Fruit fly (Drosophila melanogaster) whole organism, embryonic: ENCODE results near the gene CG18269.

ENCODE experiments used
- Blimp-1 ChIP-seq: fragments of 200-800 bp; sonication (Bioruptor generic); optimal IDR thresholded peaks from 3 replicates; lab custom pipeline; 2018; ENCODE audit warnings: missing biosample characterization, missing genetic modification characterization, mild to moderate bottlenecking, moderate library complexity, missing genetic modification reagents
- CG31224 ChIP-seq: fragments of 200-800 bp; sonication (Bioruptor generic); IDR thresholded peaks from 2 replicates; pipeline ENCODE4 v1.3.6; 2022; ENCODE audit warnings: missing biosample characterization, missing genetic modification characterization
- Ets97D ChIP-seq: fragments of 200-800 bp; sonication (Bioruptor generic); optimal IDR thresholded peaks from 3 replicates; lab custom pipeline; 2016; ENCODE audit warnings: missing biosample characterization, missing genetic modification characterization
- H15 ChIP-seq: fragments of 200-800 bp; sonication (Bioruptor generic); IDR thresholded peaks from 3 replicates; pipeline ENCODE4 v1.3.6; 2022; ENCODE audit warnings: missing biosample characterization, missing genetic modification characterization
- MBD-R2 ChIP-seq: fragments of 200-800 bp; sonication (Bioruptor generic); IDR thresholded peaks from 2 replicates; pipeline ENCODE4 v1.3.6; 2022; ENCODE audit warnings: missing biosample characterization, missing genetic modification characterization
- Nf-YA ChIP-seq: fragments of 200-800 bp; sonication (Bioruptor generic); IDR thresholded peaks from 2 replicates; pipeline ENCODE4 v1.3.6; 2022; ENCODE audit warnings: missing biosample characterization, missing genetic modification characterization
- usp ChIP-seq: fragments of >200 bp; optimal IDR thresholded peaks from 2 replicates; lab custom pipeline; 2017; ENCODE audit warnings: missing biosample characterization, missing genetic modification characterization

- TF ChIP-seq Blimp-1 (GFP tag; lab: Kevin White, UChicago) (no peak), usp (no peak), CG31224 (GFP tag; lab: Robert Waterston, UW) (no peak), H15 (GFP tag; lab: Robert Waterston, UW) (no peak), Ets97D (GFP tag; lab: Kevin White, UChicago) (no peak), MBD-R2 (peak; percentile 76), Nf-YA (GFP tag; lab: Robert Waterston, UW) (no peak)
Observed at dm6 chr2L:5525723-5526122, 25.9 kb upstream of the CG18269 start, which contains the start of gene Cap-D3.
